Worm (Caenorhabditis elegans) whole organism, mixed stage, embryonic: ENCODE data around the gene eng-1.

Experiments used
- blmp-1 ChIP-seq: fragments of 150-350 bp; optimal IDR thresholded peaks from 2 replicates; lab custom pipeline; 2014; ENCODE audit warnings: missing biosample characterization, missing genetic modification characterization
- elt-1 ChIP-seq: sonication (generic microtip); optimal IDR thresholded peaks from 2 replicates; lab custom pipeline; 2017; ENCODE audit warnings: missing genetic modification characterization, mild to moderate bottlenecking, missing compliant biosample characterization, antibody characterized with exemption, moderate library complexity, borderline replicate concordance; ENCODE audit not compliant: insufficient read depth
- lin-32 ChIP-seq: fragments of 200-800 bp; sonication (Bioruptor generic); optimal IDR thresholded peaks from 2 replicates; lab custom pipeline; 2018; ENCODE audit warnings: mild to moderate bottlenecking, missing genetic modification characterization, missing compliant biosample characterization
- lsy-2 ChIP-seq: fragments of 150-350 bp; optimal IDR thresholded peaks from 2 replicates; lab custom pipeline; 2014; ENCODE audit warnings: missing biosample characterization, missing genetic modification characterization
- nhr-12 ChIP-seq: fragments of 150-350 bp; optimal IDR thresholded peaks from 2 replicates; lab custom pipeline; 2014; ENCODE audit warnings: missing biosample characterization, missing genetic modification characterization
- nhr-28 ChIP-seq: fragments of 150-350 bp; optimal IDR thresholded peaks from 2 replicates; lab custom pipeline; 2014; ENCODE audit warnings: missing biosample characterization, missing genetic modification characterization
- nhr-76 ChIP-seq: sonication (generic microtip); optimal IDR thresholded peaks from 2 replicates; lab custom pipeline; 2017; ENCODE audit warnings: missing biosample characterization, missing genetic modification characterization
- pha-4 ChIP-seq: fragments of 150-350 bp; optimal IDR thresholded peaks from 2 replicates; lab custom pipeline; 2018; ENCODE audit warnings: missing biosample characterization, missing genetic modification reagents, missing genetic modification characterization
- snpc-4 ChIP-seq: fragments of 150-350 bp; optimal IDR thresholded peaks from 2 replicates; lab custom pipeline; 2014; ENCODE audit warnings: missing biosample characterization, missing genetic modification characterization
- sptf-1 ChIP-seq: sonication (generic microtip); optimal IDR thresholded peaks from 2 replicates; lab custom pipeline; 2017; ENCODE audit warnings: mild to moderate bottlenecking, missing genetic modification characterization, moderate library complexity, missing compliant biosample characterization
- unc-39 ChIP-seq: fragments of 150-350 bp; optimal IDR thresholded peaks from 2 replicates; lab custom pipeline; 2014; ENCODE audit warnings: missing biosample characterization, missing genetic modification characterization
- unc-62 ChIP-seq: fragments of 150-350 bp; optimal IDR thresholded peaks from 2 replicates; lab custom pipeline; 2014; ENCODE audit warnings: missing biosample characterization, missing genetic modification reagents, missing genetic modification characterization
- zip-8 ChIP-seq: fragments of 150-350 bp; optimal IDR thresholded peaks from 2 replicates; lab custom pipeline; 2014; ENCODE audit warnings: missing biosample characterization, missing genetic modification characterization
- ztf-11 ChIP-seq: fragments of 150-350 bp; optimal IDR thresholded peaks from 2 replicates; lab custom pipeline; 2014; ENCODE audit warnings: missing biosample characterization, missing genetic modification characterization

DNA sequence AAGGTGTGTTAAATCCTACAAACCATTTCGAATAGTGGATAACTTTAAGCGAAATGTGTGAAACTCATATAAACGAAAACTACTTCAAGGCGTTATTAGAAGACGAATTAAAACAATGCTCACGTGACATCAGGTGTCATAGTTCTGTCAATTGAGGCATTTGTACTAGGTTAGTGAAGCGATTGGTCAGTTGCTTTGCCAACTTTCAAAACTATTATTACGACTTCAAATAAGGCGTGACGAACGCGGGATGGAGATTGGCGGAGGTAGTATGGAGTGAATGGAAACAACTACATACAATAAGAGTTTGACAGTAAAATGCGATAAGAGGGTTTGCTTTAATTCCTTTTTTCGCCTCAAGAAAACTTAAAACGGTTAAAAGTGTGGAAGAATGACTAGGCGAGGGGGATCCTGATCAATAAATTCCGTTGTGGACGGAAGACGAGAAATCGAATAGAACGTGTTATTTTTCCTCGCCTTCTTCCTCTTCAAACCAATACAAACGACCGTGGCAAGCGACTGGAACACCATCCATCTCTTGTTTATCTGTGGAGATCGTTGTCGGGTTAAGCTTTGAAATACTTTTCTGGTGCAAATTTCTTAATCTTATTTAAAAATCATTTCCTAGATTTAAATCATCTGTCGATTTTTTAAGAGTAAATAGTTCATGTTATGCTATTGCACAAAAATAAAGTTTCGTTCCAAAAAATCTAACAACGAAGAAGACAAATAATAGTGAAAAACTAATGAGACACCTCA lies 27.3 kb downstream of the eng-1 start:
- TF ChIP-seq sptf-1 (tag; lab: Kevin White, UChicago) (no peak), snpc-4 (tag; lab: Kevin White, UChicago) (no peak), ztf-11 (no peak), elt-1 (no peak), unc-62 (GFP tag; lab: Kevin White, UChicago) (no peak), nhr-12 (tag; lab: Kevin White, UChicago) (no peak), blmp-1 (tag; lab: Kevin White, UChicago) (no peak), pha-4 (tag; lab: Kevin White, UChicago) (no peak), nhr-76 (tag; lab: Kevin White, UChicago) (no peak), lsy-2 (no peak), zip-8 (no peak), lin-32 (GFP tag; lab: Kevin White, UChicago) (no peak), nhr-28 (tag; lab: Kevin White, UChicago) (no peak), unc-39 (no peak)
